6 worm cellular contexts compared by ENCODE assay signal in the genomic region with DNA sequence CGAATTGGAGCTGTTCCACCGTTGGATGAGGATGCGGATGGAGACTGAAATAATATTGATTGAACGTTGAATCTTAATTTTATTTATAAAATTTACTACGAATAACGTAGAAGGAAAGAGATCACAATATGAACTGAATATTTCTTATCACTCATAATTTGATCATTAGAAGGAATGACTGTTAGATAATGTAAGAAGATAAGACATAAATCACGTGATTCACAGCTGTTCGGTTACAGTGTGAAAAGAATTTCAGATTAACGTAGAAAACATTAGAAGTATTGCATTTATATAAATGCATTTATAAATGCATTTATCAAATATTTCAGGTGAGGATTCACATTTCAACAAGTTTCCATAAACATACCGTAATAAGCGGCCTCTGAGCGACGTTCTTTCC.
TF ChIP-seq lines count a peak whose summit lies in the region.

No protein-coding gene starts in this region.

TF ChIP-seq in whole organism, L1 larva, 84 proteins besides CTCF, POLR2A, EP300 and RAD21 (continues in another document):
- TF ChIP-seq nhr-28 (tag; optimal IDR thresholded peaks at IDR 0.05; lab: Kevin White, UChicago), result no peak
- peak in 1 of 6 experiments; percentile 32 for TF ChIP-seq elt-3 (tag; optimal IDR thresholded peaks at IDR 0.05; lab: Kevin White, UChicago)
- peak; percentile 83 for TF ChIP-seq tlp-1 (tag; optimal IDR thresholded peaks at IDR 0.05; lab: Kevin White, UChicago)
- TF ChIP-seq fkh-4 (tag; optimal IDR thresholded peaks at IDR 0.05; lab: Kevin White, UChicago; ENCODE audit: borderline replicate concordance), result no peak
- TF ChIP-seq nhr-85 (tag; lab: Kevin White, UChicago), result no peak
- no peak for TF ChIP-seq alr-1 (tag; optimal IDR thresholded peaks at IDR 0.05; lab: Kevin White, UChicago; ENCODE audit: borderline replicate concordance)
- TF ChIP-seq unc-30 (tag; optimal IDR thresholded peaks at IDR 0.05; lab: Kevin White, UChicago), result no peak
- no peak for TF ChIP-seq ama-1 (optimal IDR thresholded peaks at IDR 0.05; lab: Kevin White, UChicago)
- TF ChIP-seq lin-15B (tag; optimal IDR thresholded peaks at IDR 0.05; lab: Kevin White, UChicago), result no peak
- no peak for TF ChIP-seq ztf-11 (tag; optimal IDR thresholded peaks at IDR 0.05; lab: Kevin White, UChicago)
- no peak for TF ChIP-seq ceh-8 (GFP tag; optimal IDR thresholded peaks at IDR 0.05; lab: Kevin White, UChicago)
- TF ChIP-seq F16B12.6 (tag; optimal IDR thresholded peaks at IDR 0.05; lab: Kevin White, UChicago), result no peak
- no peak for TF ChIP-seq Y116A8C.19 (tag; optimal IDR thresholded peaks at IDR 0.05; lab: Kevin White, UChicago; ENCODE audit: borderline replicate concordance)
- TF ChIP-seq C16A3.4 (tag; optimal IDR thresholded peaks at IDR 0.05; lab: Kevin White, UChicago), result no peak

TF ChIP-seq in whole organism, L2 larva, 48 proteins besides CTCF, POLR2A, EP300 and RAD21:
- TF ChIP-seq nhr-21 (tag; optimal IDR thresholded peaks at IDR 0.05; lab: Kevin White, UChicago) (no peak), gmeb-1 (tag; optimal IDR thresholded peaks at IDR 0.05; lab: Kevin White, UChicago) (peak; percentile 7), sma-9 (GFP tag; optimal IDR thresholded peaks at IDR 0.05; lab: Kevin White, UChicago) (peak; percentile 40), sma-9 (tag; optimal IDR thresholded peaks at IDR 0.05; lab: Kevin White, UChicago) (no peak), sma-3 (GFP tag; optimal IDR thresholded peaks at IDR 0.05; lab: Kevin White, UChicago) (no peak), elt-3 (tag; optimal IDR thresholded peaks at IDR 0.05; lab: Kevin White, UChicago) (no peak), fos-1 (tag; optimal IDR thresholded peaks at IDR 0.05; lab: Kevin White, UChicago) (peak; percentile 75), crh-2 (tag; optimal IDR thresholded peaks at IDR 0.05; lab: Kevin White, UChicago) (peak; percentile 19)
TF ChIP-seq in whole organism, L2 larva: peak in this region for 4.

TF ChIP-seq in whole organism, L3 larva, 47 proteins besides CTCF, POLR2A, EP300 and RAD21:
- peak; percentile 24 for TF ChIP-seq pha-4 (tag; optimal IDR thresholded peaks at IDR 0.05; lab: Kevin White, UChicago)
- no peak for TF ChIP-seq jun-1 (tag; optimal IDR thresholded peaks at IDR 0.05; lab: Kevin White, UChicago)
- peak; percentile 96 for TF ChIP-seq elt-2 (tag; optimal IDR thresholded peaks at IDR 0.05; lab: Kevin White, UChicago)
- TF ChIP-seq mdl-1 (tag; optimal IDR thresholded peaks at IDR 0.05; lab: Kevin White, UChicago), result no peak
- TF ChIP-seq pqm-1 (tag; optimal IDR thresholded peaks at IDR 0.05; lab: Kevin White, UChicago), result peak; percentile 80

TF ChIP-seq in whole organism, L4 larva, 104 proteins besides CTCF, POLR2A, EP300 and RAD21 (continues in another document):
- no peak for TF ChIP-seq nhr-237 (tag; optimal IDR thresholded peaks at IDR 0.05; lab: Kevin White, UChicago)
- TF ChIP-seq madf-9 (GFP tag; conservative IDR thresholded peaks at IDR 0.05; lab: Robert Waterston, UW), result no peak
- no peak for TF ChIP-seq F37D6.2 (tag; optimal IDR thresholded peaks at IDR 0.05; lab: Kevin White, UChicago)
- TF ChIP-seq mxl-2 (GFP tag; conservative IDR thresholded peaks at IDR 0.05; lab: Robert Waterston, UW), result no peak
- peak; percentile 73 for TF ChIP-seq pqm-1 (tag; optimal IDR thresholded peaks at IDR 0.05; lab: Kevin White, UChicago)
- TF ChIP-seq nhr-28 (tag; optimal IDR thresholded peaks at IDR 0.05; lab: Kevin White, UChicago), result peak; percentile 57
- TF ChIP-seq hlh-11 (tag; optimal IDR thresholded peaks at IDR 0.05; lab: Kevin White, UChicago), result peak; percentile 82
- TF ChIP-seq T20F7.1 (GFP tag; optimal IDR thresholded peaks at IDR 0.05; lab: Kevin White, UChicago), result peak; percentile 12
- no peak for TF ChIP-seq ZK546.5 (tag; optimal IDR thresholded peaks at IDR 0.05; lab: Kevin White, UChicago)
- no peak for TF ChIP-seq R02D3.7 (tag; optimal IDR thresholded peaks at IDR 0.05; lab: Kevin White, UChicago)
- TF ChIP-seq lsy-2 (tag; optimal IDR thresholded peaks at IDR 0.05; lab: Kevin White, UChicago), result no peak
- TF ChIP-seq ZK337.2 (GFP tag; IDR thresholded peaks at IDR 0.05; lab: Robert Waterston, UW), result no peak
- TF ChIP-seq gei-8 (GFP tag; optimal IDR thresholded peaks at IDR 0.05; lab: Kevin White, UChicago), result no peak
- no peak for TF ChIP-seq snpc-1.2 (GFP tag; IDR thresholded peaks at IDR 0.05; lab: Robert Waterston, UW)
- TF ChIP-seq hlh-30 (tag; optimal IDR thresholded peaks at IDR 0.05; lab: Kevin White, UChicago; ENCODE audit: insufficient read depth), result peak; percentile 56
- no peak for TF ChIP-seq ceh-28 (tag; optimal IDR thresholded peaks at IDR 0.05; lab: Kevin White, UChicago)
- TF ChIP-seq vab-7 (GFP tag; IDR thresholded peaks at IDR 0.05; lab: Robert Waterston, UW), result no peak
- TF ChIP-seq dve-1 (tag; optimal IDR thresholded peaks at IDR 0.05; lab: Kevin White, UChicago; ENCODE audit: insufficient read depth), result peak; percentile 84
- TF ChIP-seq nhr-77 (tag; optimal IDR thresholded peaks at IDR 0.05; lab: Kevin White, UChicago), result peak; percentile 27
- peak; percentile 79 for TF ChIP-seq dmd-6 (GFP tag; IDR thresholded peaks at IDR 0.05; lab: Robert Waterston, UW)
- 0 out of 2 replicates have a peak, but pooled peaks have one; percentile 28 for TF ChIP-seq lin-1 (GFP tag; IDR thresholded peaks at IDR 0.05; lab: Robert Waterston, UW)

TF ChIP-seq in whole organism, late embryonic, 69 proteins besides CTCF, POLR2A, EP300 and RAD21:
- TF ChIP-seq ets-4 (tag; optimal IDR thresholded peaks at IDR 0.05; lab: Kevin White, UChicago) (no peak), T23F11.4 (GFP tag; optimal IDR thresholded peaks at IDR 0.05; lab: Kevin White, UChicago) (no peak), zip-5 (tag; optimal IDR thresholded peaks at IDR 0.05; lab: Kevin White, UChicago) (no peak), hlh-13 (GFP tag; optimal IDR thresholded peaks at IDR 0.05; lab: Kevin White, UChicago) (no peak), elt-2 (tag; optimal IDR thresholded peaks at IDR 0.05; lab: Kevin White, UChicago) (peak; percentile 70), pha-2 (tag; optimal IDR thresholded peaks at IDR 0.05; lab: Kevin White, UChicago) (no peak), nfya-1 (tag; optimal IDR thresholded peaks at IDR 0.05; lab: Kevin White, UChicago) (no peak), hlh-30 (tag; optimal IDR thresholded peaks at IDR 0.05; lab: Kevin White, UChicago; ENCODE audit: insufficient read depth) (peak; percentile 16)

TF ChIP-seq in whole organism, young adult, 124 proteins besides CTCF, POLR2A, EP300 and RAD21:
- TF ChIP-seq nhr-120 (GFP tag; IDR thresholded peaks at IDR 0.05; lab: Robert Waterston, UW), result no peak
- TF ChIP-seq nhr-80 (tag; optimal IDR thresholded peaks at IDR 0.05; lab: Kevin White, UChicago), result peak; percentile 21
